Worm (Caenorhabditis elegans): ENCODE data around the gene K06H7.8.

K06H7.8 gene

DNA sequence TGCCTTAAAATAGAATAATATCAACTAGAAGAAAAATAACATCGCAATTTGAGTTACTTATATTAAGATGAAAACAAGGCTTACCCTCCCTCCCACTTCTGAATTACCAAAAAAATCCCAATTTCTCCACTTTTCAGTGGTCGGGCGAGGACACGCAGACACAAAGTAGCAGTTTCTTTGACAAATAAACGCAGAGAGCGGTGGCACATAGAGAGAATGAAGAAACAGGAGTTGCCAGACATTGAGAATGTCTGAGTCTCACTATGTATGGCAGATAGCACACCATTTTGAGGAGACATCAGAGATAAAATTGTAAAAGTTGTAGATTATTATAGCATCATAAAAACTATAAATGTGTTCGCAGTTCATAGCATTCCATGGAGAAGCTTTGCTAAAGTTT is 27.2 kb upstream of the K06H7.8 start (continued):
- peak; percentile 73 to 84 for TF ChIP-seq lsy-2 (tag; optimal IDR thresholded peaks at IDR 0.05)
- TF ChIP-seq lir-3 (tag; optimal IDR thresholded peaks at IDR 0.05; ENCODE audit: poor library complexity), result peak; percentile 58
- peak; percentile 53 for TF ChIP-seq nhr-20 (tag; optimal IDR thresholded peaks at IDR 0.05)
- TF ChIP-seq lin-14 (GFP tag; optimal IDR thresholded peaks at IDR 0.05), result peak; percentile 84
- TF ChIP-seq Y116A8C.19 (tag; optimal IDR thresholded peaks at IDR 0.05; ENCODE audit: borderline replicate concordance), result no peak
- peak; percentile 67 for TF ChIP-seq nhr-47 (tag; optimal IDR thresholded peaks at IDR 0.05)
- TF ChIP-seq jun-1 (tag; optimal IDR thresholded peaks at IDR 0.05), result peak; percentile 65
- peak; percentile 56 for TF ChIP-seq xbp-1 (tag; optimal IDR thresholded peaks at IDR 0.05)
- peak; percentile 16 for TF ChIP-seq irx-1 (tag; optimal IDR thresholded peaks at IDR 0.05)
- peak in 1 of 2 experiments; percentile 46 for TF ChIP-seq mdl-1 (tag; optimal IDR thresholded peaks at IDR 0.05)
- peak; percentile 57 for TF ChIP-seq lin-13 (GFP tag; optimal IDR thresholded peaks at IDR 0.05)
- TF ChIP-seq efl-1 (optimal IDR thresholded peaks at IDR 0.05), result peak; percentile 77 to 95
- TF ChIP-seq efl-1 (GFP tag; optimal IDR thresholded peaks at IDR 0.05 in 1 of 2), result peak; percentile 22 to 73
- TF ChIP-seq nhr-85 (tag), result peak; percentile 82
- peak; percentile 14 for TF ChIP-seq nhr-90 (tag; optimal IDR thresholded peaks at IDR 0.05; ENCODE audit: poor library complexity)
- peak; percentile 52 for TF ChIP-seq skn-1 (tag; optimal IDR thresholded peaks at IDR 0.05)
- peak; percentile 50 for TF ChIP-seq tbx-2 (tag; optimal IDR thresholded peaks at IDR 0.05)

DNA sequence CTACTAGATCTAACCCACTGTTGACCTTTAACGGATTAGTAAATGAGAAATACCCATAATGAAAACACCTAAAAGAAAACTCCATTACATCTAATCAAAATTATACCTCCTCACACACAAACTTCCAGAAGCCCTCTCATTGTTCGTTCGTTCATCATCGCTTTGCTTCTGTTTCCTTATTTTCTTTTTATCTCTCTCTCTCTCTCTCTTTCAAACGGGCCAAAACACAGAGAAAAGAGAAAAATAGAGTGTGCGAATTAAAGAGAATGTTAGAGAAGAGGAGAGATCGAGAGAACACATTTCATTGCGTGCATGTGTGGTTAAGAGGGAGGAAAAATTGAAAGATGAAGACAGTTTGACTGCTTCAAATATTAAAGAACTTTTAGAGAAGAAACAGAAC is 26.3 kb upstream of the K06H7.8 start:
- TF ChIP-seq pag-3 (tag; optimal IDR thresholded peaks at IDR 0.05; ENCODE audit: borderline replicate concordance, insufficient read depth) (no peak), F16B12.6 (tag; optimal IDR thresholded peaks at IDR 0.05) (no peak), ceh-90 (tag; optimal IDR thresholded peaks at IDR 0.05) (no peak), rnt-1 (tag; optimal IDR thresholded peaks at IDR 0.05) (peak; percentile 67), ztf-11 (tag; optimal IDR thresholded peaks at IDR 0.05) (no peak), ceh-63 (GFP tag; optimal IDR thresholded peaks at IDR 0.05) (no peak), xbp-1 (tag; optimal IDR thresholded peaks at IDR 0.05) (peak; percentile 37), mef-2 (tag; optimal IDR thresholded peaks at IDR 0.05) (no peak), grh-1 (GFP tag; IDR thresholded peaks at IDR 0.05) (no peak), egl-27 (tag; optimal IDR thresholded peaks at IDR 0.05) (no peak), nhr-20 (tag; optimal IDR thresholded peaks at IDR 0.05) (peak; percentile 40), nhr-28 (tag; optimal IDR thresholded peaks at IDR 0.05) (no peak), lin-14 (GFP tag; optimal IDR thresholded peaks at IDR 0.05) (peak; percentile 89), mep-1 (tag; optimal IDR thresholded peaks at IDR 0.05) (peak; percentile 86), pax-3 (tag; optimal IDR thresholded peaks at IDR 0.05) (no peak), hlh-17 (GFP tag; optimal IDR thresholded peaks at IDR 0.05; ENCODE audit: borderline replicate concordance) (no peak), sox-4 (tag; optimal IDR thresholded peaks at IDR 0.05) (no peak), ama-1 (optimal IDR thresholded peaks at IDR 0.05) (no peak), vab-15 (tag; optimal IDR thresholded peaks at IDR 0.05) (no peak), blmp-1 (tag; optimal IDR thresholded peaks at IDR 0.05) (peak; percentile 61), mdl-1 (tag; optimal IDR thresholded peaks at IDR 0.05) (peak in 1 of 2 experiments; percentile 34), lin-13 (GFP tag; optimal IDR thresholded peaks at IDR 0.05) (peak; percentile 20), jun-1 (tag; optimal IDR thresholded peaks at IDR 0.05) (peak; percentile 16), Y116A8C.19 (tag; optimal IDR thresholded peaks at IDR 0.05; ENCODE audit: borderline replicate concordance) (no peak), unc-86 (tag; optimal IDR thresholded peaks at IDR 0.05) (peak; percentile 42), egl-13 (tag; optimal IDR thresholded peaks at IDR 0.05) (no peak), fos-1 (tag; optimal IDR thresholded peaks at IDR 0.05) (peak; percentile 76), irx-1 (tag; optimal IDR thresholded peaks at IDR 0.05) (no peak), snpc-4 (tag; optimal IDR thresholded peaks at IDR 0.05) (no peak), nhr-71 (tag; optimal IDR thresholded peaks at IDR 0.05) (peak; percentile 82), C04F5.9 (tag; optimal IDR thresholded peaks at IDR 0.05) (no peak), ceh-8 (GFP tag; optimal IDR thresholded peaks at IDR 0.05) (no peak), tlp-1 (tag; optimal IDR thresholded peaks at IDR 0.05) (no peak), lsy-2 (tag; optimal IDR thresholded peaks at IDR 0.05) (peak; percentile 77 to 90), C34B4.2 (tag; optimal IDR thresholded peaks at IDR 0.05) (no peak), ets-5 (GFP tag; IDR thresholded peaks at IDR 0.05) (no peak), nhr-47 (tag; optimal IDR thresholded peaks at IDR 0.05) (peak; percentile 50), fkh-4 (tag; optimal IDR thresholded peaks at IDR 0.05; ENCODE audit: borderline replicate concordance) (no peak), nhr-76 (tag; optimal IDR thresholded peaks at IDR 0.05) (no peak), hlh-4 (tag; optimal IDR thresholded peaks at IDR 0.05) (no peak), efl-3 (GFP tag; optimal IDR thresholded peaks at IDR 0.05) (no peak), ztf-4 (tag; optimal IDR thresholded peaks at IDR 0.05) (no peak), nhr-85 (tag) (peak; percentile 77), aly-2 (tag; optimal IDR thresholded peaks at IDR 0.05) (no peak)
